Worm (Caenorhabditis elegans) whole organism, L4 larva: ENCODE measurements around the gene srbc-59.

Experiments
- F10B5.3 ChIP-seq: sonication (generic microtip); optimal IDR thresholded peaks from 2 replicates; lab custom pipeline; 2016; ENCODE audit warnings: mild to moderate bottlenecking, missing genetic modification characterization, missing compliant biosample characterization
- F37D6.2 ChIP-seq: sonication (generic microtip); optimal IDR thresholded peaks from 2 replicates; lab custom pipeline; 2016; ENCODE audit warnings: mild to moderate bottlenecking, missing genetic modification characterization, missing compliant biosample characterization
- F44E2.7 ChIP-seq: fragments of 200-800 bp; sonication (Bioruptor generic); IDR thresholded peaks from 2 replicates; pipeline ENCODE4 v2.1.2; 2022; ENCODE audit warnings: missing genetic modification characterization, missing compliant biosample characterization
- Y5F2A.4 ChIP-seq: fragments of 200-800 bp; sonication (Bioruptor generic); optimal IDR thresholded peaks from 2 replicates; lab custom pipeline; 2018; ENCODE audit warnings: mild to moderate bottlenecking, missing genetic modification characterization, missing compliant biosample characterization
- ZK337.2 ChIP-seq: fragments of 200-800 bp; sonication (Bioruptor generic); IDR thresholded peaks from 2 replicates; pipeline ENCODE4 v1.3.6; 2022; ENCODE audit warnings: missing genetic modification reagents, missing genetic modification characterization, missing compliant biosample characterization
- aha-1 ChIP-seq: fragments of 150-350 bp; peaks from one replicate; lab custom pipeline; 2014; ENCODE audit warnings: missing biosample characterization, missing genetic modification characterization
- attf-4 ChIP-seq: sonication (generic microtip); optimal IDR thresholded peaks from 3 replicates; lab custom pipeline; 2017; ENCODE audit warnings: missing biosample characterization, missing genetic modification characterization
- ces-1 ChIP-seq: fragments of 150-350 bp; sonication (generic microtip); optimal IDR thresholded peaks from 4 replicates; lab custom pipeline; 2014; ENCODE audit warnings: missing biosample characterization, missing genetic modification reagents, missing genetic modification characterization
- ctbp-1 ChIP-seq: fragments of 200-800 bp; sonication (Bioruptor generic); IDR thresholded peaks from 2 replicates; pipeline ENCODE4 v1.3.6; 2022; ENCODE audit warnings: missing genetic modification reagents, missing genetic modification characterization, missing compliant biosample characterization
- daf-12 ChIP-seq: fragments of 150-350 bp; optimal IDR thresholded peaks from 2 replicates; lab custom pipeline; 2014; ENCODE audit warnings: missing biosample characterization, missing genetic modification reagents, missing genetic modification characterization
- egl-43 ChIP-seq: fragments of 200-800 bp; sonication (Bioruptor generic); IDR thresholded peaks from 2 replicates; pipeline ENCODE4 v1.3.6; 2022; ENCODE audit warnings: missing genetic modification reagents, missing genetic modification characterization, missing compliant biosample characterization
- fkh-10 ChIP-seq: fragments of 150-350 bp; optimal IDR thresholded peaks from 2 replicates; lab custom pipeline; 2014; ENCODE audit warnings: missing biosample characterization, missing genetic modification reagents, missing genetic modification characterization
- fos-1 ChIP-seq: fragments of 150-350 bp; optimal IDR thresholded peaks from 2 replicates; lab custom pipeline; 2014; ENCODE audit warnings: missing biosample characterization, missing genetic modification characterization
- jun-1 ChIP-seq: fragments of 150-350 bp; optimal IDR thresholded peaks from 2 replicates; lab custom pipeline; 2014; ENCODE audit warnings: missing biosample characterization, missing genetic modification reagents, missing genetic modification characterization
- lin-29 ChIP-seq: fragments of 200-800 bp; sonication (Bioruptor generic); IDR thresholded peaks from 2 replicates; pipeline ENCODE4 v1.3.6; 2022; ENCODE audit warnings: missing genetic modification reagents, missing genetic modification characterization, missing compliant biosample characterization
- lin-39 ChIP-seq: fragments of 150-350 bp; optimal IDR thresholded peaks from 2 replicates; lab custom pipeline; 2014; ENCODE audit warnings: missing biosample characterization, missing genetic modification reagents, missing genetic modification characterization
- lir-3 ChIP-seq: sonication (generic microtip); optimal IDR thresholded peaks from 2 replicates; lab custom pipeline; 2016; ENCODE audit warnings: mild to moderate bottlenecking, missing genetic modification characterization, missing compliant biosample characterization
- lsy-2 ChIP-seq, 2 experiments: fragments of 150-350 bp in 1 of 2; sonication (generic microtip) in 1 of 2; optimal IDR thresholded peaks; 2 replicates each; lab custom pipeline; 2014 to 2017; ENCODE audit warnings: missing biosample characterization in 2 of 2, missing genetic modification characterization in 2 of 2
- madf-9 ChIP-seq: fragments of 200-800 bp; sonication (Bioruptor generic); conservative IDR thresholded peaks from 2 replicates; pipeline ENCODE4 v1.3.6; 2022; ENCODE audit warnings: missing genetic modification reagents, missing genetic modification characterization, missing compliant biosample characterization
- mdl-1 ChIP-seq, 2 experiments: fragments of 150-350 bp in 1 of 2; sonication (generic microtip) in 1 of 2; optimal IDR thresholded peaks; 2 replicates each; lab custom pipeline; 2014 to 2017; ENCODE audit warnings: missing biosample characterization in 2 of 2, missing genetic modification characterization in 2 of 2
- mdt-29 ChIP-seq: fragments of 200-800 bp; sonication (Bioruptor generic); IDR thresholded peaks from 2 replicates; pipeline ENCODE4 v1.3.6; 2022; ENCODE audit warnings: missing genetic modification reagents, missing genetic modification characterization, missing compliant biosample characterization
- mep-1 ChIP-seq: fragments of 150-350 bp; sonication (generic microtip); optimal IDR thresholded peaks from 3 replicates; lab custom pipeline; 2014; ENCODE audit warnings: missing biosample characterization, missing genetic modification characterization
- nhr-102 ChIP-seq: sonication (generic microtip); optimal IDR thresholded peaks from 2 replicates; lab custom pipeline; 2016; ENCODE audit warnings: mild to moderate bottlenecking, missing genetic modification characterization, moderate library complexity, missing compliant biosample characterization
- nhr-11 ChIP-seq: fragments of 150-350 bp; optimal IDR thresholded peaks from 2 replicates; lab custom pipeline; 2014; ENCODE audit warnings: missing biosample characterization, missing genetic modification characterization
- nhr-28 ChIP-seq: fragments of 150-350 bp; optimal IDR thresholded peaks from 2 replicates; lab custom pipeline; 2014; ENCODE audit warnings: missing biosample characterization, missing genetic modification characterization
- nhr-6 ChIP-seq: fragments of 150-350 bp; optimal IDR thresholded peaks from 2 replicates; lab custom pipeline; 2014; ENCODE audit warnings: missing biosample characterization, missing genetic modification characterization
- nhr-76 ChIP-seq: fragments of 150-350 bp; optimal IDR thresholded peaks from 2 replicates; lab custom pipeline; 2014; ENCODE audit warnings: missing biosample characterization, missing genetic modification characterization
- pha-4 ChIP-seq, 2 experiments: fragments of 150-350 bp in 1 of 2; fragments of 200-800 bp in 1 of 2; sonication (Bioruptor generic) in 1 of 2; IDR thresholded peaks in 1 of 2; optimal IDR thresholded peaks in 1 of 2; 2 replicates each; pipeline versions ENCODE4 v1.3.6 to Lab custom; 2014 to 2022; ENCODE audit warnings: missing genetic modification characterization in 2 of 2, missing genetic modification reagents in 2 of 2, missing biosample characterization in 1 of 2, missing compliant biosample characterization in 1 of 2
- php-3 ChIP-seq: fragments of 200-800 bp; sonication (Bioruptor generic); IDR thresholded peaks from 2 replicates; pipeline ENCODE4 v1.3.6; 2022; ENCODE audit warnings: missing genetic modification reagents, missing genetic modification characterization, missing compliant biosample characterization
- pqm-1 ChIP-seq: sonication (generic microtip); optimal IDR thresholded peaks from 2 replicates; lab custom pipeline; 2017; ENCODE audit warnings: missing biosample characterization, missing genetic modification characterization
- rbr-2 ChIP-seq: sonication (generic microtip); optimal IDR thresholded peaks from 2 replicates; lab custom pipeline; 2016; ENCODE audit warnings: missing genotype, missing genetic modification characterization, missing compliant biosample characterization
- unc-39 ChIP-seq: sonication (generic microtip); optimal IDR thresholded peaks from 2 replicates; lab custom pipeline; 2017; ENCODE audit warnings: missing biosample characterization, missing genetic modification characterization
- unc-62 ChIP-seq, 3 experiments: fragments of 150-350 bp in 1 of 3; sonication (generic microtip); optimal IDR thresholded peaks in 2 of 3; peaks in 1 of 3; 1 replicate in 1 of 3; 2 replicates in 2 of 3; lab custom pipeline; 2014 to 2017; ENCODE audit warnings: missing biosample characterization in 3 of 3, missing genetic modification characterization in 3 of 3, missing genetic modification reagents in 3 of 3, missing genotype in 1 of 3
- zag-1 ChIP-seq: fragments of 150-350 bp; optimal IDR thresholded peaks from 2 replicates; lab custom pipeline; 2014; ENCODE audit warnings: missing biosample characterization, missing genetic modification characterization
- zfp-3 ChIP-seq: fragments of 200-800 bp; sonication (Bioruptor generic); conservative IDR thresholded peaks from 2 replicates; pipeline ENCODE4 v1.3.6; 2022; ENCODE audit warnings: missing genetic modification reagents, missing genetic modification characterization, missing compliant biosample characterization
- ztf-11 ChIP-seq: fragments of 150-350 bp; optimal IDR thresholded peaks from 2 replicates; lab custom pipeline; 2014; ENCODE audit warnings: missing biosample characterization, missing genetic modification characterization

srbc-59 gene

DNA sequence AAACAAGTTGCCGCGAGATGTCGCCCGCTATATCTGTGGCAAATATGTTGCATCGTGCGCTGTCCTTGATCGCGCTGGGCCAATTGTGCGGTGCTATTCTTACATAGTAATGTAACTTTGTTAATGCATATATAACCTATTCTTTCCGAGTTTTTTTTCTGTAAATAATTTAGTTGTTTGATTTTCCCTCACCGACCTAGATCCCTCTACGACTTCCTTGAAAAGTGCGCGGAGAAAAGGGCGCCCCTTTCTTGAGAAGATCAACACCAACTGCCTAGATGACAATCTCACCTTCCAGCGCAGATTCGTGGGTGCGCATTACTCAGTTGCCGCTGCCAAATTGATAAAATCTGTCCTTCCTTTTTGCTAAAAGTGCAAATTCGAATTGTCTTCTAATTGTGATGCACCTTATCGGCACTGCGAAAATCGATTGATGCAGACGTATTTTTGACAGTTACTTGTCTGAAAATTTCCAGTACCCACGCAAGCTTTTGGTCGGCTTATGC, 23.2 kb downstream of the srbc-59 start:
- TF ChIP-seq nhr-11 (no peak), aha-1 (tag; lab: Kevin White, UChicago) (peak; percentile 94), ztf-11 (tag; lab: Kevin White, UChicago) (no peak), nhr-76 (tag; lab: Kevin White, UChicago) (no peak)

DNA sequence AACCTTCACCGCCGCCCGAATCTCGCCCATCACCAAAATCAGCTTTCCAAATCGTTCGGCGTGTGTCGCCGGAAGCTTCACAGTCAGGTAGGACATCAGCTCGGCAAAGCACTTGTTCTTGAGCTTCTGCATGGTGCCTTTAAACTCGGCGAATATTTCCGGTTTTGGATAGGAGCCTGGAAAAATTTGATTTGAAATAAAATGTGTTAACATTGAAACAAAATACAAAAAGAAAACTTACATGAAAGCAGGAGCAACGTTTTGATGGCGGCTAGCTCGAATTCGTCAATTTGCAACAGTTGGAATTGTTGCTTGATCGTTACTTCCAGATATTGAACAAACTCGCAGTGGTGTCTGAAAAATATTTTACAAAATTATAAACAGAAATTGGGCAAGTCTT, 24.3 kb downstream of the srbc-59 start:
- TF ChIP-seq nhr-28 (tag; lab: Kevin White, UChicago) (no peak), aha-1 (tag; lab: Kevin White, UChicago) (peak; percentile 96)

DNA sequence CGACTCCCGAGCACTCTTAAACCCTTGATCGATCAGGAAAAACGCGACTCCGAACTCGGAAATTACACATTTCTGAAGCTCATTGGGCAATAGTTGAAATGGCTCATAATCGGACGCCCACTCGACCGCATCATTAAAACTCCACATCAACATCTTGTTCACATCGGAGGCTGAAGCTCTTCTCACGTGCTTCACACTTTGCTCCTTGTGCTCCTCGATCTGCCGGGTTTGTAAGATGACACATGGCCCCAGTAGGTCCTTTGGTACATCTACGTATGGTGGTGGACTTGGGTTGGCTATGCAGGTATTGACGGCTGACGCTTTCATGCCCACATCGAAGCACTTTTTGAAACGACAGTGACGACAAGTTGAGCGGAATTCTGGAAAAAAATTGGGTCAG, 25.0 kb downstream of the srbc-59 start:
- TF ChIP-seq aha-1 (tag; lab: Kevin White, UChicago), result peak; percentile 92
- TF ChIP-seq mdl-1 (tag; optimal IDR thresholded peaks at IDR 0.05; lab: Kevin White, UChicago), result no peak

DNA sequence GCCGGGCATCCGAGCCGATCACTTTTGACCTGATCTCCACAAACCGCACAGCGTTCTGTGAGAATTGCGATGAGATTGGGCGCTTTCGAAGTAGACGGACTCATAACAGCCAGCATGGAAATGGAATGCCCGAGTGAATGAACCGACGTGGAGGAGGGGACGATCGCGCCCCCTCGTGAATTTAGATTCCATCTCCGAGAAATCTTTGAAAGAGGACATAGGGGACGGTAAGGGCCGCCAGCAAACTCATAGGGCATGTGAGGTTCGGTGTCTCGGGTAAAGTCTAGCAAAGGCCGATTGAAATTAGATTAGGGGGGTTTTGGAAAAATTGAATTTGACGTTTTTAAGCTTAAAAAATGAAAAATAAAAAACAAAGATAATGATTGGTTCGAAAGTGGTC, 26.0 kb downstream of the srbc-59 start, which contains the start of gene nhr-270:
nhr-270 (minus strand) TSS at position 257 of the 400 bp plus-strand sequence.
- TF ChIP-seq unc-62 (GFP tag; optimal IDR thresholded peaks at IDR 0.05 in 1 of 2; lab: Kevin White, UChicago) (peak in 1 of 2 experiments; percentile 91), unc-62 (tag; optimal IDR thresholded peaks at IDR 0.05; lab: Kevin White, UChicago) (no peak), pqm-1 (tag; lab: Kevin White, UChicago) (no peak), fos-1 (tag; lab: Kevin White, UChicago) (no peak), nhr-102 (no peak), fkh-10 (GFP tag; lab: Kevin White, UChicago) (no peak), aha-1 (tag; lab: Kevin White, UChicago) (peak; percentile 66), nhr-28 (tag; lab: Kevin White, UChicago) (no peak)

DNA sequence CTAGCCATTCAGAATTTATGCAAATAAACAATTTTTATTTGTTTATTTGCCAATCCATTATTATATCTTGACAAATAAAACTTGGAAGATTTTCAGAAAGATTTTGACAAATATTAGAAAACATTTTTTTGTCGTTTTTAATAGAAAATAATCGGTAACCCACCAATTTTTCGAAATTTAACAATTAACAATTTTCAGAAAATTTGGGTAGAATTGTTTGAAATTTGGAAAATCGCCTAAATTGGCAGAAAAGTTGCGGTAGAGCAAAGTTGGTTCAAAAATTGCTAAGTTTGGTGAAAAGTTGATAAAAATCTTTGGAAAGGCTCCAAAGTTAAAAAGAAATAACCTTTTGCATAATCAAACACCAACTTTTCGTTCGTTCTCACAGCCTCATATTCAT, 29.8 kb downstream of the srbc-59 start:
- TF ChIP-seq jun-1 (tag; lab: Kevin White, UChicago) (no peak), unc-62 (GFP tag; optimal IDR thresholded peaks at IDR 0.05 in 1 of 2; lab: Kevin White, UChicago) (peak in 1 of 2 experiments; percentile 90), unc-62 (tag; optimal IDR thresholded peaks at IDR 0.05; lab: Kevin White, UChicago) (no peak), nhr-102 (no peak)

DNA sequence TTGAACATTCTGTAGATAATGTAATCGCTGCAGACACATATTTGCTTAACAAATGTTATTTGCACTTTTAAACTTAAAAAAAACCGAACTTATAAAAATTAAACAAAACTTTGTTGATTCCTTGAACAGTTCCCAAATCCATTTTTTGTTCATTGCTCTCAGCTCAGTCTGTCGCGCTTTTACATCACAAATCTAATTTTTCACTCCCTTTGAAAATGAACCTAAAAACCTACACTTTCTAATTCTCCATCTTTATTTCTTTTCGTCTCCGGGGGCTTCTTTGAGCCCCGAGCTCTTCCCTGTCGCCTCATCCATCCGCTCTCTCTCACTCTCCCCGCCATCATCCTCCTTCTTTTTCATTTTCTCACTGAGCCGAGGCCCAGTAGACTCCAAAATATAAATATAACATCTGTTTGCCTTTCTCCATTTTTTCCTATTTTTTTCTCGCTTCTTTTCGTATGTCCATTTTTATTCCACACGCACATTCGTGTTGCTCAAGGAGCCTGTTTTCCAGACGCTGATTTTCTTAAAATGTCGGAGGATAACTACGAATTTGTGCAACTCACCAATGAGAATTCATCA, 31.9 kb downstream of the srbc-59 start, which contains the start of gene R13D11.4:
R13D11.4 (plus strand) TSS at position 532 of the 582 bp plus-strand sequence.
- TF ChIP-seq zag-1 (tag; lab: Kevin White, UChicago) (no peak), fkh-10 (GFP tag; lab: Kevin White, UChicago) (peak; percentile 27), ctbp-1 (GFP tag; lab: Robert Waterston, UW) (0 out of 2 replicates have a peak, but pooled peaks have one; percentile 29), daf-12 (tag; lab: Kevin White, UChicago) (no peak), ZK337.2 (GFP tag; lab: Robert Waterston, UW) (no peak), ces-1 (GFP tag; lab: Kevin White, UChicago) (peak; percentile 29), egl-43 (GFP tag; lab: Robert Waterston, UW) (no peak), mep-1 (tag; lab: Kevin White, UChicago) (no peak), zfp-3 (GFP tag; lab: Robert Waterston, UW) (no peak), mdl-1 (tag; optimal IDR thresholded peaks at IDR 0.05; lab: Kevin White, UChicago) (no peak), nhr-6 (tag; lab: Kevin White, UChicago) (no peak), madf-9 (no peak), mdt-29 (no peak), rbr-2 (tag; lab: Kevin White, UChicago) (peak; percentile 25), unc-39 (no peak), nhr-11 (no peak)

DNA sequence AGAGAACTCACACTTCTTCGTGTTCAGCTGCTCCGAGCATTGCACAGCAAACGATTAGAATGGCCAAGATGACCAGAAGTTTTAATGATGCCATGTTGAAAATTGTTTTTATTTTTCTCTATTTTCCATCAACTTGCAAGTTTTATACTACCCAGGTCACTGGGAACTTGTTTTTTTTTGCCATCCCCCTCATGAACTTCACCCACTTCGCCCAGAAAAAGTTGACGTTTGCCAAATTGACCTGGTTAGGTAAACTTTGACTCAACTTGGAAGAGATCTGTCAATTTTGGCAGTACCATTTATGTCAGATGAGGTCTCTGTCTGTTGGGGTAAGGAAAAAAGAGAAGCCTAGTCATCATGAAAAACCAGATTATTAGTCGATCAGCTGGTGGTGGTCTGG, 34.7 kb downstream of the srbc-59 start, which contains the start of gene R13D11.10:
R13D11.10 (minus strand) TSS at position 101 of the 400 bp plus-strand sequence.
- no peak for TF ChIP-seq nhr-102
- no peak for TF ChIP-seq F37D6.2 (tag; lab: Kevin White, UChicago)
- no peak for TF ChIP-seq lin-39 (tag; lab: Kevin White, UChicago)
- no peak for TF ChIP-seq lir-3 (tag; lab: Kevin White, UChicago)
- no peak for TF ChIP-seq F44E2.7
- TF ChIP-seq lin-29 (GFP tag; lab: Robert Waterston, UW), result no peak
- no peak for TF ChIP-seq F10B5.3 (tag; lab: Kevin White, UChicago)
- no peak for TF ChIP-seq php-3
- no peak for TF ChIP-seq mep-1 (tag; lab: Kevin White, UChicago)
- TF ChIP-seq nhr-76 (tag; lab: Kevin White, UChicago), result no peak
- TF ChIP-seq Y5F2A.4 (GFP tag; lab: Kevin White, UChicago), result no peak
- TF ChIP-seq attf-4, result no peak
- TF ChIP-seq pha-4 (GFP tag; IDR thresholded peaks at IDR 0.05; lab: Robert Waterston, UW), result no peak
- TF ChIP-seq pha-4 (tag; optimal IDR thresholded peaks at IDR 0.05; lab: Kevin White, UChicago), result no peak
- TF ChIP-seq lsy-2 (tag; optimal IDR thresholded peaks at IDR 0.05; lab: Kevin White, UChicago), result no peak
